Worm (Caenorhabditis elegans) whole organism, young adult: ENCODE measurements around the gene pigs-1.

Source experiments
- mel-28 ChIP-seq: sonication (generic microtip); optimal IDR thresholded peaks from 2 replicates; lab custom pipeline; 2016; ENCODE audit warnings: borderline replicate concordance, mild to moderate bottlenecking, missing genetic modification characterization, missing compliant biosample characterization
- unc-130 ChIP-seq: sonication (generic microtip); optimal IDR thresholded peaks from 2 replicates; lab custom pipeline; 2016; ENCODE audit warnings: missing genetic modification reagents, missing genetic modification characterization, missing compliant biosample characterization

- TF ChIP-seq mel-28 (no peak), unc-130 (no peak)
Observed at ce11 chrIV:10164086-10164485, 15.2 kb upstream of the pigs-1 start.
